Worm (Caenorhabditis elegans): ENCODE results near the gene ZC262.2.
"Not testable (repeated sequence)": the region's sequence is repeated elsewhere in the genome, so short reads cannot be mapped to it uniquely, and the experiment has no call there.

The ZC262.2 gene

DNA sequence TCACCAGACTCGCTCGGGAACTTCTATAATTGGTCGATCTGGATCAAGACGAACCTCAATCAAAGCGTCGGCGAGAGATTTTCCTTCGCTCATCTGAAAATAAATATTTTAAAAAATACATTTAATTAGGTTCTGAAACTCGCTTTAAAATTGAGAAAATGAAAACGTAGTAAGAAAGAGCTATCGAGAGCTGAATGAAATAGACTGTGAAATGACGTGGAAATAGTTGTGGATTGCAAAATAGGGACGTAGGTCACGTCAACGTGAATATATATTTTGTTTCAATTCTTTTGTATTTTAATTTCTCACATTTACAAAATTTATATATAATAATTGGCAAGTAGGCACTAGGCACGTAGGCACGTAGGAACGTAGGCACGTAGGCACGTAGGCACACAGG lies 2.6 kb downstream of the ZC262.2 start, which contains the start of gene ZC262.4:
Gene ZC262.4 (minus strand): TSS at position 101 of the 400 bp plus-strand sequence.
- TF ChIP-seq C06A6.2 (GFP tag; conservative IDR thresholded peaks at IDR 0.05) (no peak), rpc-1 (optimal IDR thresholded peaks at IDR 0.05) (no peak), rpc-1 (tag; optimal IDR thresholded peaks at IDR 0.05) (no peak), mel-28 (tag; optimal IDR thresholded peaks at IDR 0.05; ENCODE audit: borderline replicate concordance) (no peak), madf-6 (GFP tag; IDR thresholded peaks at IDR 0.05) (no peak), hsf-1 (GFP tag; IDR thresholded peaks at IDR 0.05) (no peak), lin-35 (GFP tag; optimal IDR thresholded peaks at IDR 0.05) (no peak), attf-6 (GFP tag; IDR thresholded peaks at IDR 0.05) (no peak)

DNA sequence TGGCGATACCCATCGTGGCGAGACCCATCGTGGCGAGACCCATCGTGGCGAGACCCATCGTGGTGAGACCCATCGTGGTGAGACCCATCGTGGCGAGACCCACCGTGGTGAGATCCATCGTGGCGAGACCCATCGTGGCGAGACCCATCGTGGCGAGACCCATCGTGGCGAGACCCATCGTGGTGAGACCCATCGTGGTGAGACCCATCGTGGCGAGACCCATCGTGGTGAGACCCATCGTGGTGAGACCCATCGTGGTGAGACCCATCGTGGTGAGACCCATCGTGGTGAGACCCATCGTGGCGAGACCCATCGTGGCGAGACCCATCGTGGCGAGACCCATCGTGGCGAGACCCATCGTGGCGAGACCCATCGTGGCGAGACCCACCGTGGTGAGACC lies 3.7 kb downstream of the ZC262.2 start:
- TF ChIP-seq egrh-3 (GFP tag; IDR thresholded peaks at IDR 0.05): peak; percentile 91; the same call in 1 of the 2 replicates
- peak; percentile 30 for TF ChIP-seq F33H1.4 (GFP tag; IDR thresholded peaks at IDR 0.05)

DNA sequence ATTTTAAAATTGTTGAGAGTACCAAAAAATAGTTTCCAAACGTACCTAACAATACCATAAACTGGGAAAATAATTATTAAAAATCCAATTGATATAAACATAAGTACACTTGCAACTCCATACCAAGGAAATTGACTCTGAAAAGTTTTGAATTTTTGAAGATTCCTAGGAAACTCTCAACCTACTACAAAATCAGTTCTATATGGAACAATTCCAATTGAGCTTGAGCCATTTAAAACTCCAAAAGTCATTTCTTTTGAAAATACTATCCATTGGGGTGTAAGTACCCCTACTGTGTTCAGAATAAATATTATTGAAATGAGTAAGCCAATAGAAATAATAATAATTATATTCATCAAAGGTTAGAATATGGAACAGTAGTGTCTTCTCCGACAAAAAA lies 7.5 kb downstream of the ZC262.2 start, which contains the start of gene clc-28:
Gene clc-28 (minus strand): TSS at position 101 of the 400 bp plus-strand sequence.
- not testable (repeated sequence) for TF ChIP-seq tbp1 (GFP tag; optimal IDR thresholded peaks at IDR 0.05); lir-1 (GFP tag; conservative IDR thresholded peaks at IDR 0.05); Y53F4B.3 (GFP tag; IDR thresholded peaks at IDR 0.05)

DNA sequence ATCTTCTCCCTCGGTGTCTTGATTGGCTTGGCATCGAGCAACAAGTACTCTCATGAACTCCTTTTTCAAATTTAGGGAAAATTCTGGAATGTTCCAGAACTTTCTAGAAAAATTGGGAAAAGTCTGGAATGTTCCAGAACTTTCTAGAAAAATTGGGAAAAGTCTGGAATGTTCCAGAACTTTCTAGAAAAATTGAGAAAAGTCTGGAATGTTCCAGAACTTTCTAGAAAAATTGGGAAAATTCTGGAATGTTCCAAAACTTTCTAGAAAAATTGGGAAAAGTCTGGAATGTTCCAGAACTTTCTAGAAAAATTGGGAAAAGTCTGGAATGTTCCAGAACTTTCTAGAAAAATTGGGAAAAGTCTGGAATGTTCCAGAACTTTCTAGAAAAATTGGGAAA lies 12.4 kb downstream of the ZC262.2 start, which contains the start of gene ZC262.7:
Gene ZC262.7 (minus strand): TSS at position 54 of the 400 bp plus-strand sequence.
- TF ChIP-seq ztf-25 (GFP tag; IDR thresholded peaks at IDR 0.05) (peak; percentile 43; the same call in 1 of the 2 replicates), F39B2.1 (GFP tag; IDR thresholded peaks at IDR 0.05) (peak; percentile 68; the same call in 1 of the 2 replicates), egrh-3 (GFP tag; IDR thresholded peaks at IDR 0.05) (peak; percentile 77), D2030.7 (GFP tag; IDR thresholded peaks at IDR 0.05) (peak; percentile 83), aptf-3 (GFP tag; IDR thresholded peaks at IDR 0.05) (peak; percentile 85; the same call in 1 of the 2 replicates), rcor-1 (GFP tag; IDR thresholded peaks at IDR 0.05) (peak; percentile 52; the same call in 1 of the 2 replicates), ekl-4 (GFP tag; IDR thresholded peaks at IDR 0.05) (peak; percentile 55; the same call in 1 of the 2 replicates), hsf-1 (GFP tag; IDR thresholded peaks at IDR 0.05) (peak; percentile 99), madf-6 (GFP tag; IDR thresholded peaks at IDR 0.05) (peak; percentile 44), dox-1 (GFP tag; IDR thresholded peaks at IDR 0.05) (peak; percentile 98), pbrm-1 (GFP tag; IDR thresholded peaks at IDR 0.05) (peak; percentile 88), madf-8 (GFP tag; conservative IDR thresholded peaks at IDR 0.05) (0 out of 2 replicates have a peak, but pooled peaks have one; percentile 15), ceh-58 (GFP tag; IDR thresholded peaks at IDR 0.05) (0 out of 2 replicates have a peak, but pooled peaks have one; percentile 7), ceh-40 (GFP tag; IDR thresholded peaks at IDR 0.05) (peak; percentile 89), F33H1.4 (GFP tag; IDR thresholded peaks at IDR 0.05) (peak; percentile 35; the same call in 1 of the 2 replicates), mcd-1 (GFP tag; IDR thresholded peaks at IDR 0.05) (peak; percentile 23; the same call in 1 of the 2 replicates)

DNA sequence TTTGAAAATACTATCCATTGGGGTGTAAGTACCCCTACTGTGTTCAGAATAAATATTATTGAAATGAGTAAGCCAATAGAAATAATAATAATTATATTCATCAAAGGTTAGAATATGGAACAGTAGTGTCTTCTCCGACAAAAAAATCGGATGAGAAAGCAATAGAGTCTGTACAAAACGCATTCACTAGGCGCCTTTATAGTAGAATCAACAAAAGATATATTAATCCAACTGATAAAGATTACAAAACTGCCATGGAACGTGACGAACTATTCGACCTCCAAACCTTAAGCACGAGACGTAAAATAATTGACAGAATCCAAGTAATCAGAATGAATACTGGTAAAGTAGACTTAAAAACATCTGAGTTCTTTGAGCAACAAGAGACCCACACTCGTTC lies 16.0 kb downstream of the ZC262.2 start, which contains the start of gene clc-29:
Gene clc-29 (minus strand): TSS at position 101 of the 400 bp plus-strand sequence.
- TF ChIP-seq attf-3 (GFP tag; conservative IDR thresholded peaks at IDR 0.05); dpl-1 (GFP tag; optimal IDR thresholded peaks at IDR 0.05); sptf-2 (GFP tag; optimal IDR thresholded peaks at IDR 0.05): not testable (repeated sequence)
